Fruit fly (Drosophila melanogaster): ENCODE results near the gene ATPsynbetaL.

Gene ATPsynbetaL

dm6 chr3L:16128481-16128972 is 30.9 kb downstream of the ATPsynbetaL start, which contains the start of gene Pgm1 (continued):
- TF ChIP-seq CG12659 (GFP tag; optimal IDR thresholded peaks at IDR 0.05), result peak; percentile 87
- TF ChIP-seq ind (GFP tag; optimal IDR thresholded peaks at IDR 0.05), result peak; percentile 90
- TF ChIP-seq CG17385 (GFP tag; optimal IDR thresholded peaks at IDR 0.05), result peak; percentile 68
- 0 out of 3 replicates have a peak, but pooled peaks have one; percentile 33 for TF ChIP-seq CG7357 (GFP tag; IDR thresholded peaks at IDR 0.05)
- no peak for TF ChIP-seq abd-A (tag; optimal IDR thresholded peaks at IDR 0.05)
- TF ChIP-seq stwl (tag; optimal IDR thresholded peaks at IDR 0.05), result peak; percentile 15
- TF ChIP-seq CG8089 (GFP tag; optimal IDR thresholded peaks at IDR 0.05), result peak; percentile 80
- no peak for TF ChIP-seq Opbp (GFP tag; IDR thresholded peaks at IDR 0.05; ENCODE audit: partially characterized antibody)
- TF ChIP-seq HLHmδ (GFP tag; optimal IDR thresholded peaks at IDR 0.05), result no peak
- no peak for TF ChIP-seq D (optimal IDR thresholded peaks at IDR 0.05)
- peak; percentile 74 for TF ChIP-seq D (GFP tag; optimal IDR thresholded peaks at IDR 0.05)
- TF ChIP-seq Dfd (GFP tag; optimal IDR thresholded peaks at IDR 0.05), result no peak
- TF ChIP-seq Dll (GFP tag; IDR thresholded peaks at IDR 0.05; ENCODE audit: partially characterized antibody), result peak; percentile 20; the same call in 1 of the 4 replicates
- TF ChIP-seq trh (GFP tag; optimal IDR thresholded peaks at IDR 0.05), result peak; percentile 51
- TF ChIP-seq CG6689 (GFP tag; IDR thresholded peaks at IDR 0.05), result peak; percentile 59
- TF ChIP-seq al (GFP tag; IDR thresholded peaks at IDR 0.05), result peak; percentile 66
- TF ChIP-seq CG2202 (tag; optimal IDR thresholded peaks at IDR 0.05), result peak; percentile 54
- peak; percentile 64; the same call in 1 of the 2 replicates for TF ChIP-seq CG9215 (GFP tag; IDR thresholded peaks at IDR 0.05)
- peak; percentile 77 for TF ChIP-seq CG10654 (GFP tag; optimal IDR thresholded peaks at IDR 0.05)
- no peak; the same call in 1 of the 2 replicates for TF ChIP-seq amos (GFP tag; IDR thresholded peaks at IDR 0.05; ENCODE audit: partially characterized antibody)
- TF ChIP-seq D19A (tag; optimal IDR thresholded peaks at IDR 0.05), result peak; percentile 64
- peak; percentile 33 for TF ChIP-seq CG17802 (tag; optimal IDR thresholded peaks at IDR 0.05)
- peak; percentile 87 for TF ChIP-seq CG9876 (GFP tag; optimal IDR thresholded peaks at IDR 0.05)
- peak; percentile 88 for TF ChIP-seq CG2678 (tag; optimal IDR thresholded peaks at IDR 0.05)
- TF ChIP-seq CG42726 (GFP tag; IDR thresholded peaks at IDR 0.05; ENCODE audit: partially characterized antibody), result peak; percentile 42; the same call in 1 of the 2 replicates
- peak; percentile 96 for TF ChIP-seq shn (GFP tag; optimal IDR thresholded peaks at IDR 0.05)
- TF ChIP-seq CG11695 (GFP tag; IDR thresholded peaks at IDR 0.05), result peak; percentile 68
- TF ChIP-seq jigr1 (GFP tag; IDR thresholded peaks at IDR 0.05), result peak; percentile 55; the same call in 1 of the 3 replicates
- peak; percentile 90 for TF ChIP-seq CG18599 (GFP tag; optimal IDR thresholded peaks at IDR 0.05)
- no peak for TF ChIP-seq gt (GFP tag; IDR thresholded peaks at IDR 0.05)
- TF ChIP-seq crol (GFP tag; IDR thresholded peaks at IDR 0.05), result no peak
- no peak for TF ChIP-seq eve (GFP tag; optimal IDR thresholded peaks at IDR 0.05)
- peak; percentile 61 for TF ChIP-seq YL-1 (GFP tag; optimal IDR thresholded peaks at IDR 0.05)
- TF ChIP-seq Med (GFP tag), result peak; percentile 98
- peak; percentile 52 for TF ChIP-seq cato (GFP tag; optimal IDR thresholded peaks at IDR 0.05; ENCODE audit: borderline replicate concordance)
- peak; percentile 40 for TF ChIP-seq CG6683 (GFP tag; optimal IDR thresholded peaks at IDR 0.05)
- no peak for TF ChIP-seq nau (GFP tag; optimal IDR thresholded peaks at IDR 0.05)
- TF ChIP-seq bcd (GFP tag; optimal IDR thresholded peaks at IDR 0.05), result no peak
- TF ChIP-seq pros (GFP tag; optimal IDR thresholded peaks at IDR 0.05), result peak; percentile 33
- TF ChIP-seq sc (optimal IDR thresholded peaks at IDR 0.05), result no peak
- peak; percentile 50 for TF ChIP-seq sc (GFP tag; optimal IDR thresholded peaks at IDR 0.05)
- TF ChIP-seq CG10959 (GFP tag; IDR thresholded peaks at IDR 0.05), result peak; percentile 69
- peak; percentile 63 for TF ChIP-seq CG32772 (GFP tag; IDR thresholded peaks at IDR 0.05)
- TF ChIP-seq CG30403 (GFP tag; optimal IDR thresholded peaks at IDR 0.05), result peak; percentile 85
- peak; percentile 83 for TF ChIP-seq da (GFP tag; optimal IDR thresholded peaks at IDR 0.05)
- TF ChIP-seq CG12071 (GFP tag; optimal IDR thresholded peaks at IDR 0.05), result peak; percentile 87
- no peak for TF ChIP-seq h (optimal IDR thresholded peaks at IDR 0.05)
- peak; percentile 79 for TF ChIP-seq ab (GFP tag; optimal IDR thresholded peaks at IDR 0.05)
- TF ChIP-seq stc (GFP tag; IDR thresholded peaks at IDR 0.05), result peak; percentile 72
- TF ChIP-seq CrebB (tag; optimal IDR thresholded peaks at IDR 0.05), result peak; percentile 89
- no peak for TF ChIP-seq gem (tag; optimal IDR thresholded peaks at IDR 0.05)

Measured in whole organism, embryonic.